Worm (Caenorhabditis elegans): ENCODE results near the gene vav-1.

Gene vav-1

DNA sequence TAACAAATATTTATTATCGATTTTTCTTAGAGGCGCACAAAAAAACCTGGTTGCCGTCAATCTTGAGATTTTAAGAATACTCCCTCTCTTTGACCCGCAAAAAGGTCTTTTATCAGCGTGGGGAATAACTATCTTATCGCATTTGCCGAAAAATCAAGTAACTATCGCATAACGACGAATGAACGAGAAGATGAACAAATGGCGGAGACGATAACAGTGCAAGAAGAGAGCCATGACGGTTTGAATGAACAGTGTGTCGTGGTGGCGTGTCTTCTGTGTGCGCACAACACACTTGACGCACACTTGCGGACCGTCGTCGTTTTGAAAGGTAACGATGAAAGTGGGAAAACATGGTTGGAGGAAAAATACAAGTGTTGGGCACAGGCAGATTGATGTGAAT is 39.9 kb upstream of the vav-1 start (continued):
- TF ChIP-seq ceh-91 (GFP tag; IDR thresholded peaks at IDR 0.05), result no peak
- no peak for TF ChIP-seq F22D6.2 (tag; optimal IDR thresholded peaks at IDR 0.05)
- TF ChIP-seq ztf-26 (tag; optimal IDR thresholded peaks at IDR 0.05), result peak; percentile 14
- no peak for TF ChIP-seq tlf-1 (GFP tag; optimal IDR thresholded peaks at IDR 0.05)
- TF ChIP-seq hmg-1.2 (GFP tag; IDR thresholded peaks at IDR 0.05), result peak; percentile 30; the same call in 1 of the 2 replicates
- peak; percentile 1 for TF ChIP-seq ztf-22 (GFP tag; optimal IDR thresholded peaks at IDR 0.05)

- TF ChIP-seq gei-17 (GFP tag; optimal IDR thresholded peaks at IDR 0.05) (no peak), dpl-1 (GFP tag; optimal IDR thresholded peaks at IDR 0.05) (no peak), attf-6 (GFP tag; IDR thresholded peaks at IDR 0.05) (no peak), B0336.3 (GFP tag; IDR thresholded peaks at IDR 0.05) (no peak), ztf-26 (tag; optimal IDR thresholded peaks at IDR 0.05) (no peak), Y79H2A.3 (GFP tag; conservative IDR thresholded peaks at IDR 0.05) (no peak), nfya-2 (GFP tag; IDR thresholded peaks at IDR 0.05) (no peak), ztf-18 (tag; optimal IDR thresholded peaks at IDR 0.05) (no peak), unc-62 (GFP tag; optimal IDR thresholded peaks at IDR 0.05) (no peak)
Observed at ce11 chrX:9270753-9271152, 38.8 kb upstream of the vav-1 start, which contains the start of gene B0416.5. Gene B0416.5, minus strand, starts transcription at chrX:9270853.

ce11 chrX:9268373-9268772 is 36.4 kb upstream of the vav-1 start:
- 0 out of 2 replicates have a peak, but pooled peaks have one; percentile 10 for TF ChIP-seq hmg-1.2 (GFP tag; IDR thresholded peaks at IDR 0.05)
- TF ChIP-seq cebp-2 (GFP tag; IDR thresholded peaks at IDR 0.05), result 0 out of 2 replicates have a peak, but pooled peaks have one; percentile 39
- no peak for TF ChIP-seq F52B5.7 (tag; optimal IDR thresholded peaks at IDR 0.05)
- TF ChIP-seq nfyb-1 (GFP tag; IDR thresholded peaks at IDR 0.05), result no peak
- no peak for TF ChIP-seq madf-8 (GFP tag; conservative IDR thresholded peaks at IDR 0.05)
- 0 out of 2 replicates have a peak, but pooled peaks have one; percentile 38 for TF ChIP-seq Y53G8AR.9 (GFP tag; conservative IDR thresholded peaks at IDR 0.05)
- TF ChIP-seq lsl-1 (GFP tag; optimal IDR thresholded peaks at IDR 0.05), result no peak
- TF ChIP-seq efl-1 (GFP tag; optimal IDR thresholded peaks at IDR 0.05), result no peak
- no peak for TF ChIP-seq cebp-1 (GFP tag; IDR thresholded peaks at IDR 0.05)
- peak; percentile 9 for TF ChIP-seq cebp-1 (tag; optimal IDR thresholded peaks at IDR 0.05)
- TF ChIP-seq Y56A3A.18 (GFP tag; IDR thresholded peaks at IDR 0.05), result peak; percentile 55; the same call in 1 of the 2 replicates
- TF ChIP-seq ccch-3 (GFP tag; optimal IDR thresholded peaks at IDR 0.05), result no peak

ce11 chrX:9266512-9266911 is 34.6 kb upstream of the vav-1 start:
- TF ChIP-seq dox-1 (GFP tag; IDR thresholded peaks at IDR 0.05), result peak; percentile 46; the same call in 1 of the 2 replicates
- TF ChIP-seq nhr-80 (tag; optimal IDR thresholded peaks at IDR 0.05), result peak; percentile 76
- no peak for TF ChIP-seq rec-8 (tag; optimal IDR thresholded peaks at IDR 0.05)
- TF ChIP-seq hmg-1.2 (GFP tag; IDR thresholded peaks at IDR 0.05), result peak; percentile 14; the same call in 1 of the 2 replicates

ce11 chrX:9264636-9265035 is 32.7 kb upstream of the vav-1 start:
- TF ChIP-seq F49E8.2 (tag; optimal IDR thresholded peaks at IDR 0.05; ENCODE audit: insufficient read depth), result no peak
- TF ChIP-seq ceh-27 (GFP tag; optimal IDR thresholded peaks at IDR 0.05), result no peak
- TF ChIP-seq K12H6.12 (tag; optimal IDR thresholded peaks at IDR 0.05), result no peak
- TF ChIP-seq Y56A3A.18 (GFP tag; IDR thresholded peaks at IDR 0.05), result peak; percentile 13; the same call in 1 of the 2 replicates
- TF ChIP-seq tlf-1 (GFP tag; optimal IDR thresholded peaks at IDR 0.05), result peak; percentile 29
- no peak for TF ChIP-seq chd-7 (tag; optimal IDR thresholded peaks at IDR 0.05)
- TF ChIP-seq ZK185.1 (tag; optimal IDR thresholded peaks at IDR 0.05; ENCODE audit: poor library complexity, severe bottlenecking), result no peak
- peak; percentile 30 for TF ChIP-seq F22D6.2 (tag; optimal IDR thresholded peaks at IDR 0.05)
- TF ChIP-seq egl-44 (GFP tag; IDR thresholded peaks at IDR 0.05), result no peak
- no peak for TF ChIP-seq attf-3 (GFP tag; conservative IDR thresholded peaks at IDR 0.05)
- TF ChIP-seq mxl-1 (tag; optimal IDR thresholded peaks at IDR 0.05), result no peak
- no peak for TF ChIP-seq ztf-26 (tag; optimal IDR thresholded peaks at IDR 0.05)
- TF ChIP-seq nhr-90 (tag; optimal IDR thresholded peaks at IDR 0.05), result peak; percentile 3
- no peak for TF ChIP-seq ama-1 (optimal IDR thresholded peaks at IDR 0.05)
- no peak for TF ChIP-seq ama-1 (GFP tag; optimal IDR thresholded peaks at IDR 0.05)
- no peak for TF ChIP-seq lag-1 (GFP tag; IDR thresholded peaks at IDR 0.05)
- no peak for TF ChIP-seq bed-1 (GFP tag; IDR thresholded peaks at IDR 0.05)
- TF ChIP-seq F57A8.1 (GFP tag; optimal IDR thresholded peaks at IDR 0.05), result no peak
- no peak for TF ChIP-seq Y79H2A.3 (GFP tag; conservative IDR thresholded peaks at IDR 0.05)
- no peak for TF ChIP-seq egl-18 (GFP tag; IDR thresholded peaks at IDR 0.05)

Measured in whole organism, young adult.